Worm (Caenorhabditis elegans) whole organism, early embryonic: ENCODE measurements around the gene plpp-1.2.

Experiments used
- B0310.2 ChIP-seq: sonication (generic microtip); optimal IDR thresholded peaks from 2 replicates; lab custom pipeline; 2016; ENCODE audit warnings: mild to moderate bottlenecking, missing genetic modification characterization, missing compliant biosample characterization
- F13C5.2 ChIP-seq: sonication (generic microtip); optimal IDR thresholded peaks from 2 replicates; lab custom pipeline; 2017; ENCODE audit warnings: mild to moderate bottlenecking, missing genetic modification characterization, inconsistent platforms, missing compliant biosample characterization
- aly-1 ChIP-seq: sonication (generic microtip); optimal IDR thresholded peaks from 2 replicates; lab custom pipeline; 2016; ENCODE audit warnings: missing genetic modification characterization, missing compliant biosample characterization
- ama-1 ChIP-seq: fragments of 150-350 bp; optimal IDR thresholded peaks from 2 replicates; lab custom pipeline; 2014
- ceh-13 ChIP-seq: fragments of 200-800 bp; sonication (Bioruptor generic); optimal IDR thresholded peaks from 2 replicates; lab custom pipeline; 2018; ENCODE audit warnings: mild to moderate bottlenecking, missing genetic modification characterization, missing compliant biosample characterization
- ets-7 ChIP-seq: sonication (generic microtip); optimal IDR thresholded peaks from 2 replicates; lab custom pipeline; 2016; ENCODE audit warnings: missing genotype, missing genetic modification characterization, missing compliant biosample characterization
- flt-1 ChIP-seq: fragments of 200-800 bp; sonication (Bioruptor generic); IDR thresholded peaks from 2 replicates; pipeline ENCODE4 v1.3.6; 2022; ENCODE audit warnings: missing genetic modification characterization, missing compliant biosample characterization
- hmbx-1 ChIP-seq: sonication (generic microtip); optimal IDR thresholded peaks from 2 replicates; lab custom pipeline; 2016; ENCODE audit warnings: mild to moderate bottlenecking, missing genetic modification characterization, missing compliant biosample characterization
- scrt-1 ChIP-seq: fragments of 200-800 bp; sonication (Bioruptor generic); IDR thresholded peaks from 2 replicates; pipeline ENCODE4 v1.3.6; 2022; ENCODE audit warnings: missing genetic modification characterization, missing compliant biosample characterization
- sea-1 ChIP-seq: fragments of 200-800 bp; sonication (Bioruptor generic); conservative IDR thresholded peaks from 2 replicates; pipeline ENCODE4 v1.3.6; 2022; ENCODE audit warnings: missing genetic modification characterization, missing compliant biosample characterization
- tbx-37 ChIP-seq: fragments of 200-800 bp; sonication (Bioruptor generic); conservative IDR thresholded peaks from 2 replicates; pipeline ENCODE4 v1.3.6; 2022; ENCODE audit warnings: missing genetic modification reagents, missing genetic modification characterization, missing compliant biosample characterization
- tra-4 ChIP-seq: sonication (generic microtip); optimal IDR thresholded peaks from 2 replicates; lab custom pipeline; 2017; ENCODE audit warnings: missing genetic modification characterization, missing compliant biosample characterization

- TF ChIP-seq B0310.2 (tag; lab: Kevin White, UChicago) (no peak), ama-1 (lab: Kevin White, UChicago) (no peak), sea-1 (GFP tag; lab: Robert Waterston, UW) (no peak), F13C5.2 (no peak), aly-1 (no peak), scrt-1 (GFP tag; lab: Robert Waterston, UW) (no peak), tbx-37 (GFP tag; lab: Robert Waterston, UW) (no peak), hmbx-1 (tag; lab: Kevin White, UChicago) (no peak), tra-4 (tag; lab: Kevin White, UChicago) (no peak), ceh-13 (GFP tag; lab: Kevin White, UChicago) (no peak), flt-1 (GFP tag; lab: Robert Waterston, UW) (no peak), ets-7 (tag; lab: Kevin White, UChicago) (no peak)
Observed at ce11 chrII:6493139-6493538, 7.9 kb downstream of the plpp-1.2 start.
